Worm (Caenorhabditis elegans) whole organism, L4 larva: Measurements from ENCODE around the gene nhr-95.

Experiments used
- T26A8.4 ChIP-seq: fragments of 200-800 bp; sonication (Bioruptor generic); IDR thresholded peaks from 2 replicates; pipeline ENCODE4 v1.3.6; 2022; ENCODE audit warnings: missing genetic modification characterization, missing compliant biosample characterization
- ZK337.2 ChIP-seq: fragments of 200-800 bp; sonication (Bioruptor generic); IDR thresholded peaks from 2 replicates; pipeline ENCODE4 v1.3.6; 2022; ENCODE audit warnings: missing genetic modification reagents, missing genetic modification characterization, missing compliant biosample characterization
- dmd-6 ChIP-seq: fragments of 200-800 bp; sonication (Bioruptor generic); IDR thresholded peaks from 2 replicates; pipeline ENCODE4 v1.3.6; 2022; ENCODE audit warnings: missing genetic modification reagents, missing genetic modification characterization, missing compliant biosample characterization
- dve-1 ChIP-seq: sonication (generic microtip); optimal IDR thresholded peaks from 2 replicates; lab custom pipeline; 2017; ENCODE audit warnings: antibody characterized with exemption, mild to moderate bottlenecking, missing genetic modification characterization, missing compliant biosample characterization; ENCODE audit not compliant: insufficient read depth

DNA sequence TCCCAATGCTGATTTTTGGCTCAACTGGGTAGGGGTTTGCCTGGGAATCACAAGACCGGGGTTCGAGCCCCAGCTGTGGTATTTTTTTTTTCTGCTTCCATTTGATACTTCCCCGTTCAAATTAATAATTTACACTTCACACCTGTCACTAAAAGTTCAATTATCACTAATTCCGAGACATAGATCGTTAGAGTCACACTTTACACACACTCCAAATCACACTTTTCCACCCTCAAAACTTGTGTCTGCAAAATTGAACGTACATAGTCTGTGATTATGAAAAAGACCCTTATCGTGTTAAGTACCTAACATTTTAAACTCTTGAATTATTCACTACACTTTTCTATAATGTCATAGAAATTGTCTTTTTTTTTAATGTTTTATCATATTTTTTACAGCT lies 1.3 kb upstream of the nhr-95 start:
- no peak for TF ChIP-seq ZK337.2
- no peak for TF ChIP-seq dve-1 (tag; lab: Kevin White, UChicago)
- TF ChIP-seq dmd-6 (GFP tag; lab: Robert Waterston, UW) = peak; percentile 77
- TF ChIP-seq T26A8.4 (GFP tag; lab: Robert Waterston, UW) = no peak
